Worm (Caenorhabditis elegans) whole organism, mixed stage, embryonic: ENCODE data around the gene molo-1.

Experiments used
- drap-1 ChIP-seq: fragments of 200-800 bp; sonication (Bioruptor generic); optimal IDR thresholded peaks from 3 replicates; lab custom pipeline; 2018; ENCODE audit warnings: mild to moderate bottlenecking, missing genetic modification characterization, missing compliant biosample characterization
- lin-32 ChIP-seq: fragments of 200-800 bp; sonication (Bioruptor generic); optimal IDR thresholded peaks from 2 replicates; lab custom pipeline; 2018; ENCODE audit warnings: mild to moderate bottlenecking, missing genetic modification characterization, missing compliant biosample characterization
- lsy-2 ChIP-seq: fragments of 150-350 bp; optimal IDR thresholded peaks from 2 replicates; lab custom pipeline; 2014; ENCODE audit warnings: missing biosample characterization, missing genetic modification characterization
- nhr-28 ChIP-seq: fragments of 150-350 bp; optimal IDR thresholded peaks from 2 replicates; lab custom pipeline; 2014; ENCODE audit warnings: missing biosample characterization, missing genetic modification characterization
- pha-4 ChIP-seq: fragments of 150-350 bp; optimal IDR thresholded peaks from 2 replicates; lab custom pipeline; 2018; ENCODE audit warnings: missing biosample characterization, missing genetic modification reagents, missing genetic modification characterization
- snpc-4 ChIP-seq: fragments of 150-350 bp; optimal IDR thresholded peaks from 2 replicates; lab custom pipeline; 2014; ENCODE audit warnings: missing biosample characterization, missing genetic modification characterization
- unc-62 ChIP-seq: fragments of 150-350 bp; optimal IDR thresholded peaks from 2 replicates; lab custom pipeline; 2014; ENCODE audit warnings: missing biosample characterization, missing genetic modification reagents, missing genetic modification characterization
- zip-8 ChIP-seq: fragments of 150-350 bp; optimal IDR thresholded peaks from 2 replicates; lab custom pipeline; 2014; ENCODE audit warnings: missing biosample characterization, missing genetic modification characterization
- ztf-11 ChIP-seq: fragments of 150-350 bp; optimal IDR thresholded peaks from 2 replicates; lab custom pipeline; 2014; ENCODE audit warnings: missing biosample characterization, missing genetic modification characterization

DNA sequence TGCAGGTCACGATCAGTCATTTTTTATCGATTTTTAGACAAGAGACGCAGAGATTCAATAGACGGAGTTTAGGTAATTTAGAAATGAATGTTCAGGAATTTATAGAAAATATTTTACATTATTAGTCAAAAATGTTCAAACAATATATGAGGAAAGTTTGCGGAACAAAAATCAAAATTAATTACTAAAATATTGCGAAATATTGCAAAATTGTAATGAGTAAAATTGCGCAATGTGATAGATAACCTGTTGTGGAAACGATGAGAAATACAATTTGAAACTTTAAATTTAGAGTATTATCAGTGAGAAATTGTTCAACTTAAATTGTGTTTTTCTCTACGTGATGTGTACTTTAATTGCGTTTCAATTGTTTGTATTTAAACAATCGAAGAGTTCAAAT lies 7.3 kb downstream of the molo-1 start, which contains the start of gene F56D2.5:
- TF ChIP-seq nhr-28 (tag; lab: Kevin White, UChicago) (no peak), snpc-4 (tag; lab: Kevin White, UChicago) (no peak), lin-32 (GFP tag; lab: Kevin White, UChicago) (no peak), lsy-2 (no peak), zip-8 (tag; lab: Kevin White, UChicago) (no peak), unc-62 (GFP tag; lab: Kevin White, UChicago) (no peak), ztf-11 (no peak), drap-1 (GFP tag; lab: Kevin White, UChicago) (no peak), pha-4 (tag; lab: Kevin White, UChicago) (no peak)
